Fruit fly (Drosophila melanogaster) whole organism, embryonic: Measurements from ENCODE around the gene Sems.

Experiments used
- Abd-B ChIP-seq: fragments of 200-800 bp; sonication (Bioruptor generic); optimal IDR thresholded peaks from 2 replicates; lab custom pipeline; 2018; ENCODE audit warnings: missing biosample characterization, mild to moderate bottlenecking, missing genetic modification characterization, moderate library complexity
- Atf-2 ChIP-seq: fragments of 200-800 bp; sonication (Bioruptor generic); optimal IDR thresholded peaks from 2 replicates; lab custom pipeline; 2016; ENCODE audit warnings: missing biosample characterization, missing genetic modification characterization
- B-H1 ChIP-seq: fragments of 200-800 bp; sonication (Bioruptor generic); IDR thresholded peaks from 3 replicates; pipeline ENCODE4 v1.3.6; 2022; ENCODE audit warnings: missing biosample characterization, missing genetic modification characterization
- Bdp1 ChIP-seq: fragments of 200-800 bp; sonication (Bioruptor generic); optimal IDR thresholded peaks from 3 replicates; lab custom pipeline; 2016; ENCODE audit warnings: missing biosample characterization, missing genetic modification characterization
- CG10654 ChIP-seq: fragments of 200-800 bp; sonication (Bioruptor generic); optimal IDR thresholded peaks from 2 replicates; lab custom pipeline; 2016; ENCODE audit warnings: missing biosample characterization, missing genetic modification characterization
- CG11456 ChIP-seq: fragments of 200-800 bp; sonication (Bioruptor generic); IDR thresholded peaks from 3 replicates; pipeline ENCODE4 v1.3.6; 2022; ENCODE audit warnings: missing biosample characterization, missing genetic modification characterization
- CG15696 ChIP-seq: fragments of 200-800 bp; sonication (Bioruptor generic); optimal IDR thresholded peaks from 2 replicates; lab custom pipeline; 2019; ENCODE audit warnings: missing biosample characterization, mild to moderate bottlenecking, missing genetic modification characterization, moderate library complexity
- CG16863 ChIP-seq: fragments of 200-800 bp; sonication (Bioruptor generic); optimal IDR thresholded peaks from 3 replicates; lab custom pipeline; 2016; ENCODE audit warnings: missing biosample characterization, missing genetic modification characterization
- CG17568 ChIP-seq: fragments of 200-800 bp; sonication (Bioruptor generic); optimal IDR thresholded peaks from 2 replicates; lab custom pipeline; 2018; ENCODE audit warnings: missing biosample characterization, mild to moderate bottlenecking, missing genetic modification characterization, moderate library complexity
- CG17829 ChIP-seq: fragments of 200-800 bp; optimal IDR thresholded peaks from 2 replicates; lab custom pipeline; 2019; ENCODE audit warnings: missing biosample characterization, mild to moderate bottlenecking, missing genetic modification characterization, moderate library complexity
- CG2116 ChIP-seq: fragments of 200-800 bp; sonication (Bioruptor generic); optimal IDR thresholded peaks from 3 replicates; lab custom pipeline; 2018; ENCODE audit warnings: missing biosample characterization, mild to moderate bottlenecking, missing genetic modification characterization
- CG2120 ChIP-seq: fragments of 200-800 bp; sonication (Bioruptor generic); optimal IDR thresholded peaks from 3 replicates; lab custom pipeline; 2016; ENCODE audit warnings: missing biosample characterization, missing genetic modification characterization
- CG2202 ChIP-seq: fragments of 200-800 bp; sonication (Bioruptor generic); optimal IDR thresholded peaks from 2 replicates; lab custom pipeline; 2018; ENCODE audit warnings: missing biosample characterization, mild to moderate bottlenecking, missing genetic modification characterization
- CG3838 ChIP-seq: fragments of 200-800 bp; sonication (Bioruptor generic); optimal IDR thresholded peaks from 3 replicates; lab custom pipeline; 2016; ENCODE audit warnings: missing biosample characterization, missing genetic modification characterization
- CG5953 ChIP-seq: fragments of 200-800 bp; sonication (Bioruptor generic); IDR thresholded peaks from 2 replicates; pipeline ENCODE4 v1.3.6; 2022; ENCODE audit warnings: missing biosample characterization, missing genetic modification characterization
- CG6254 ChIP-seq: fragments of 200-800 bp; sonication (Bioruptor generic); optimal IDR thresholded peaks from 3 replicates; lab custom pipeline; 2017; ENCODE audit warnings: mild to moderate bottlenecking, missing biosample characterization, missing genetic modification reagents, missing genetic modification characterization
- CG7271 ChIP-seq: fragments of 200-800 bp; sonication (Bioruptor generic); optimal IDR thresholded peaks from 2 replicates; lab custom pipeline; 2018; ENCODE audit warnings: missing biosample characterization, mild to moderate bottlenecking, missing genetic modification characterization, moderate library complexity
- CG8089 ChIP-seq: fragments of 200-800 bp; sonication (Bioruptor generic); optimal IDR thresholded peaks from 3 replicates; lab custom pipeline; 2016; ENCODE audit warnings: missing biosample characterization, missing genetic modification characterization
- CG8478 ChIP-seq: fragments of >200 bp; optimal IDR thresholded peaks from 2 replicates; lab custom pipeline; 2018
- CG9609 ChIP-seq: fragments of 200-800 bp; sonication (Bioruptor generic); optimal IDR thresholded peaks from 3 replicates; lab custom pipeline; 2016; ENCODE audit warnings: missing biosample characterization, missing genetic modification characterization
- D ChIP-seq, 2 experiments: fragments of 200-800 bp in 1 of 2; fragments of >200 bp in 1 of 2; sonication (Bioruptor generic) in 1 of 2; optimal IDR thresholded peaks; 2 replicates in 1 of 2; 3 replicates in 1 of 2; lab custom pipeline; 2017; ENCODE audit warnings: mild to moderate bottlenecking in 1 of 2, missing biosample characterization in 1 of 2, missing genetic modification characterization in 1 of 2, missing genetic modification reagents in 1 of 2
- D19B ChIP-seq: fragments of 200-800 bp; sonication (Bioruptor generic); optimal IDR thresholded peaks from 2 replicates; lab custom pipeline; 2017; ENCODE audit warnings: missing biosample characterization, mild to moderate bottlenecking, missing genetic modification characterization
- Dp ChIP-seq: fragments of 200-800 bp; sonication (Bioruptor generic); optimal IDR thresholded peaks from 2 replicates; lab custom pipeline; 2018; ENCODE audit warnings: missing biosample characterization, mild to moderate bottlenecking, missing genetic modification characterization, moderate library complexity
- Drgx ChIP-seq: fragments of 200-800 bp; sonication (Bioruptor generic); IDR thresholded peaks from 2 replicates; pipeline ENCODE4 v1.3.6; 2022; ENCODE audit warnings: missing biosample characterization, missing genetic modification characterization
- H15 ChIP-seq: fragments of 200-800 bp; sonication (Bioruptor generic); IDR thresholded peaks from 3 replicates; pipeline ENCODE4 v1.3.6; 2022; ENCODE audit warnings: missing biosample characterization, missing genetic modification characterization
- HLHmδ ChIP-seq: fragments of 200-800 bp; sonication (Bioruptor generic); optimal IDR thresholded peaks from 2 replicates; lab custom pipeline; 2018; ENCODE audit warnings: missing biosample characterization, mild to moderate bottlenecking, missing genetic modification characterization, moderate library complexity
- MBD-R2 ChIP-seq: fragments of 200-800 bp; sonication (Bioruptor generic); IDR thresholded peaks from 2 replicates; pipeline ENCODE4 v1.3.6; 2022; ENCODE audit warnings: missing biosample characterization, missing genetic modification characterization
- Neu2 ChIP-seq: fragments of 200-800 bp; sonication (Bioruptor generic); optimal IDR thresholded peaks from 3 replicates; lab custom pipeline; 2016; ENCODE audit warnings: missing biosample characterization, missing genetic modification characterization, borderline replicate concordance
- Nf-YC ChIP-seq: fragments of 200-800 bp; optimal IDR thresholded peaks from 3 replicates; lab custom pipeline; 2019; ENCODE audit warnings: missing biosample characterization, mild to moderate bottlenecking, missing genetic modification characterization, moderate library complexity
- Opbp ChIP-seq: fragments of 200-800 bp; sonication (Bioruptor generic); IDR thresholded peaks from 3 replicates; pipeline ENCODE4 v1.3.6; 2022; ENCODE audit warnings: missing biosample characterization, missing genetic modification characterization; ENCODE audit not compliant: partially characterized antibody
- Ptx1 ChIP-seq: fragments of 200-800 bp; sonication (Bioruptor generic); IDR thresholded peaks from 2 replicates; pipeline ENCODE4 v1.3.6; 2022; ENCODE audit warnings: missing biosample characterization, missing genetic modification characterization
- Sry-δ ChIP-seq: fragments of 200-800 bp; sonication (Bioruptor generic); optimal IDR thresholded peaks from 2 replicates; lab custom pipeline; 2016; ENCODE audit warnings: missing biosample characterization, missing genetic modification characterization
- Vsx1 ChIP-seq: fragments of 200-800 bp; sonication (Bioruptor generic); optimal IDR thresholded peaks from 2 replicates; lab custom pipeline; 2017; ENCODE audit warnings: missing biosample characterization, mild to moderate bottlenecking, missing genetic modification characterization, missing genetic modification reagents
- YL-1 ChIP-seq: fragments of 200-800 bp; sonication (Bioruptor generic); optimal IDR thresholded peaks from 3 replicates; lab custom pipeline; 2017; ENCODE audit warnings: missing biosample characterization, mild to moderate bottlenecking, missing genetic modification characterization
- dati ChIP-seq: fragments of 200-800 bp; sonication (Bioruptor generic); IDR thresholded peaks from 2 replicates; pipeline ENCODE4 v1.3.6; 2022; ENCODE audit warnings: missing biosample characterization, missing genetic modification characterization
- eyg ChIP-seq: fragments of 200-800 bp; sonication (Bioruptor generic); optimal IDR thresholded peaks from 3 replicates; lab custom pipeline; 2016; ENCODE audit warnings: missing biosample characterization, missing genetic modification characterization
- fd102C ChIP-seq: fragments of 200-800 bp; sonication (Bioruptor generic); optimal IDR thresholded peaks from 2 replicates; lab custom pipeline; 2018; ENCODE audit warnings: missing biosample characterization, mild to moderate bottlenecking, missing genetic modification characterization, moderate library complexity
- fu2 ChIP-seq: fragments of 200-800 bp; sonication (Bioruptor generic); optimal IDR thresholded peaks from 2 replicates; lab custom pipeline; 2016; ENCODE audit warnings: missing biosample characterization, missing genetic modification characterization
- gro ChIP-seq: fragments of 200-800 bp; sonication (Bioruptor generic); optimal IDR thresholded peaks from 2 replicates; lab custom pipeline; 2016; ENCODE audit warnings: missing biosample characterization, missing genetic modification characterization
- maf-S ChIP-seq: fragments of 200-800 bp; sonication (Bioruptor generic); optimal IDR thresholded peaks from 2 replicates; lab custom pipeline; 2016; ENCODE audit warnings: missing biosample characterization, missing genetic modification characterization
- sc ChIP-seq, 3 experiments: fragments of >200 bp in 2 of 3; fragments of 200-800 bp in 1 of 3; sonication (Bioruptor generic) in 1 of 3; optimal IDR thresholded peaks; 2 replicates in 2 of 3; 3 replicates in 1 of 3; lab custom pipeline; 2017; ENCODE audit warnings: mild to moderate bottlenecking in 1 of 3, missing biosample characterization in 1 of 3, missing genetic modification characterization in 1 of 3, missing genetic modification reagents in 1 of 3
- shn ChIP-seq: fragments of 200-800 bp; sonication (Bioruptor generic); optimal IDR thresholded peaks from 3 replicates; lab custom pipeline; 2016; ENCODE audit warnings: missing biosample characterization, missing genetic modification characterization
- so ChIP-seq: fragments of 200-800 bp; sonication (Bioruptor generic); IDR thresholded peaks from 3 replicates; pipeline ENCODE4 v1.3.6; 2022; ENCODE audit warnings: missing biosample characterization, missing genetic modification characterization
- sr ChIP-seq: fragments of 200-800 bp; sonication (Bioruptor generic); IDR thresholded peaks from 3 replicates; pipeline ENCODE4 v1.3.6; 2022; ENCODE audit warnings: missing biosample characterization, missing genetic modification characterization

Sems gene

dm6 chr3L:20944180-20944579 lies 12.4 kb downstream of the Sems start (continued):
- peak; percentile 22 for TF ChIP-seq CG2116 (GFP tag; lab: Kevin White, UChicago)
- TF ChIP-seq so (GFP tag; lab: Robert Waterston, UW): peak; percentile 51; the same call in 1 of the 3 replicates
- no peak for TF ChIP-seq YL-1 (GFP tag; lab: Kevin White, UChicago)
- TF ChIP-seq Bdp1 (GFP tag; lab: Kevin White, UChicago): peak; percentile 40
- peak; percentile 12 for TF ChIP-seq CG9609
- no peak for TF ChIP-seq Drgx (GFP tag; lab: Robert Waterston, UW)
- no peak for TF ChIP-seq Nf-YC (tag; lab: Kevin White, UChicago)
- no peak for TF ChIP-seq MBD-R2 (GFP tag; lab: Robert Waterston, UW)
- TF ChIP-seq eyg (GFP tag; lab: Kevin White, UChicago): no peak
- TF ChIP-seq Opbp (GFP tag; lab: Robert Waterston, UW): no peak
- TF ChIP-seq CG15696 (tag; lab: Kevin White, UChicago): peak; percentile 70
- peak; percentile 47 for TF ChIP-seq fd102C (GFP tag; lab: Kevin White, UChicago)
- TF ChIP-seq CG6254 (GFP tag; lab: Kevin White, UChicago): peak; percentile 21
- no peak for TF ChIP-seq D19B (GFP tag; lab: Kevin White, UChicago)
- peak; percentile 54 for TF ChIP-seq CG17568
- no peak for TF ChIP-seq Dp (GFP tag; lab: Kevin White, UChicago)
- TF ChIP-seq CG10654 (GFP tag; lab: Kevin White, UChicago): peak; percentile 15
- TF ChIP-seq CG11456: no peak
- TF ChIP-seq CG5953 (GFP tag; lab: Robert Waterston, UW): no peak
- TF ChIP-seq sr (GFP tag; lab: Robert Waterston, UW): 0 out of 3 replicates have a peak, but pooled peaks have one; percentile 30
- no peak for TF ChIP-seq CG7271 (tag; lab: Kevin White, UChicago)
- no peak for TF ChIP-seq Sry-δ (GFP tag; lab: Kevin White, UChicago)
- peak; percentile 47 for TF ChIP-seq shn
- TF ChIP-seq Vsx1 (GFP tag; lab: Kevin White, UChicago): peak; percentile 26
- TF ChIP-seq fu2 (GFP tag; lab: Kevin White, UChicago): no peak
- peak; percentile 59 for TF ChIP-seq CG2202
- no peak for TF ChIP-seq D (optimal IDR thresholded peaks at IDR 0.05; lab: Kevin White, UChicago)
- TF ChIP-seq D (GFP tag; optimal IDR thresholded peaks at IDR 0.05; lab: Kevin White, UChicago): peak; percentile 58
- TF ChIP-seq sc (optimal IDR thresholded peaks at IDR 0.05; lab: Kevin White, UChicago): no peak
- peak; percentile 61 for TF ChIP-seq sc (GFP tag; optimal IDR thresholded peaks at IDR 0.05; lab: Kevin White, UChicago)
- peak; percentile 27 for TF ChIP-seq CG17829 (tag; lab: Kevin White, UChicago)
- TF ChIP-seq dati (GFP tag; lab: Robert Waterston, UW): no peak
- no peak for TF ChIP-seq B-H1 (GFP tag; lab: Robert Waterston, UW)
- no peak for TF ChIP-seq Ptx1 (GFP tag; lab: Robert Waterston, UW)
- no peak for TF ChIP-seq Abd-B (GFP tag; lab: Kevin White, UChicago)
- TF ChIP-seq H15 (GFP tag; lab: Robert Waterston, UW): no peak
- peak; percentile 9 for TF ChIP-seq CG3838 (GFP tag; lab: Kevin White, UChicago)
- TF ChIP-seq CG8089 (GFP tag; lab: Kevin White, UChicago): peak; percentile 62
- no peak for TF ChIP-seq maf-S (GFP tag; lab: Kevin White, UChicago)
- peak; percentile 44 for TF ChIP-seq CG16863 (GFP tag; lab: Kevin White, UChicago)
- TF ChIP-seq CG8478 (lab: Kevin White, UChicago): no peak
- TF ChIP-seq CG2120 (GFP tag; lab: Kevin White, UChicago): no peak
- peak; percentile 35 for TF ChIP-seq HLHmδ
- TF ChIP-seq Atf-2 (GFP tag; lab: Kevin White, UChicago): no peak
- TF ChIP-seq gro (GFP tag; lab: Kevin White, UChicago): no peak
- no peak for TF ChIP-seq Neu2 (GFP tag; lab: Kevin White, UChicago)
